Worm (Caenorhabditis elegans) whole organism, L3 larva: ENCODE measurements around the gene mcm-3AP.

Source experiments
- ama-1 ChIP-seq: fragments of 150-350 bp; optimal IDR thresholded peaks from 2 replicates; lab custom pipeline; 2018
- daf-12 ChIP-seq: fragments of 150-350 bp; optimal IDR thresholded peaks from 2 replicates; lab custom pipeline; 2014; ENCODE audit warnings: missing biosample characterization, missing genetic modification reagents, missing genetic modification characterization
- egl-27 ChIP-seq: sonication (generic microtip); optimal IDR thresholded peaks from 4 replicates; lab custom pipeline; 2017; ENCODE audit warnings: missing biosample characterization, missing genetic modification reagents, missing genetic modification characterization
- fkh-10 ChIP-seq: sonication (generic microtip); optimal IDR thresholded peaks from 2 replicates; lab custom pipeline; 2017; ENCODE audit warnings: missing biosample characterization, missing genetic modification reagents, missing genetic modification characterization
- mml-1 ChIP-seq: fragments of 150-350 bp; sonication (generic microtip); optimal IDR thresholded peaks from 3 replicates; lab custom pipeline; 2014; ENCODE audit warnings: missing biosample characterization, missing genetic modification characterization
- nhr-28 ChIP-seq: fragments of 150-350 bp; optimal IDR thresholded peaks from 2 replicates; lab custom pipeline; 2014; ENCODE audit warnings: missing biosample characterization, missing genetic modification characterization
- nhr-77 ChIP-seq: fragments of 150-350 bp; optimal IDR thresholded peaks from 2 replicates; lab custom pipeline; 2014; ENCODE audit warnings: missing biosample characterization, missing genetic modification characterization
- unc-62 ChIP-seq: fragments of 150-350 bp; sonication (generic microtip); optimal IDR thresholded peaks from 4 replicates; lab custom pipeline; 2014; ENCODE audit warnings: missing biosample characterization, missing genetic modification reagents, missing genetic modification characterization
- ztf-11 ChIP-seq: fragments of 150-350 bp; optimal IDR thresholded peaks from 2 replicates; lab custom pipeline; 2014; ENCODE audit warnings: missing biosample characterization, missing genetic modification characterization

DNA sequence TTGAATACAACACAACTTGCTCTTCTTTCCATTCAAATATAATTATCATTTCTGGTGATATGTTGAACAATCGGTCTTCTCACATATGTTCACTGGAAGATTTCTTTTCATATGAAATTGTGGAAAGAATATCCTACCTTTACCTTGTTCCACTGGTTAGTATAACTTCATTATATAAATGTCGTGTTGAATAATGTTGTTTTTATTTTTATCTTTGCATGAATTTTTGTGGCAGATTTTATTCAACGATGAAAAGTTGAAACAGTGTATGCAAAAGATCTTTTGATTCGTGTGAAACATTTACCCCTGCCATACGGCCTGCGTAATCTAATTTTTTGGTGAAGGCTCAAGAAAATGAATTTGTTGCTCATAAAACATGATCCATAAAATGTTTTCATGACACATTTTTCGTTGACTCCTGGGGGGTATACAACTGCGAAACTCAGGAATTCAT lies 13.4 kb downstream of the mcm-3AP start:
- TF ChIP-seq unc-62 (GFP tag; lab: Kevin White, UChicago): no peak
- no peak for TF ChIP-seq ama-1
- TF ChIP-seq ztf-11 (tag; lab: Kevin White, UChicago): no peak
- no peak for TF ChIP-seq daf-12
- TF ChIP-seq fkh-10 (GFP tag; lab: Kevin White, UChicago): no peak
- no peak for TF ChIP-seq nhr-28 (tag; lab: Kevin White, UChicago)
- no peak for TF ChIP-seq mml-1
- no peak for TF ChIP-seq nhr-77 (tag; lab: Kevin White, UChicago)
- TF ChIP-seq egl-27 (tag; lab: Kevin White, UChicago): no peak
